Worm (Caenorhabditis elegans): ENCODE measurements around the gene hot-3.

- TF ChIP-seq zag-1 (tag; optimal IDR thresholded peaks at IDR 0.05): no peak
- no peak for TF ChIP-seq lin-13 (GFP tag; optimal IDR thresholded peaks at IDR 0.05)
- TF ChIP-seq nhr-25 (tag; optimal IDR thresholded peaks at IDR 0.05): no peak
- TF ChIP-seq lsy-2 (tag; optimal IDR thresholded peaks at IDR 0.05): no peak
- no peak for TF ChIP-seq elt-1 (tag; optimal IDR thresholded peaks at IDR 0.05)
- no peak for TF ChIP-seq ceh-16 (tag; optimal IDR thresholded peaks at IDR 0.05)
- TF ChIP-seq F13H6.1 (tag; optimal IDR thresholded peaks at IDR 0.05): no peak
Measured at ce11 chrII:13919100-13919499, 12.7 kb downstream of the hot-3 start.
